Worm (Caenorhabditis elegans): ENCODE measurements around the gene bgal-2.

Gene bgal-2

ce11 chrX:6747906-6748356 is 36.3 kb upstream of the bgal-2 start:
- no peak for TF ChIP-seq dpl-1 (GFP tag; optimal IDR thresholded peaks at IDR 0.05)
- no peak for TF ChIP-seq lin-13 (GFP tag; optimal IDR thresholded peaks at IDR 0.05)
- TF ChIP-seq nhr-84 (tag; optimal IDR thresholded peaks at IDR 0.05), result no peak
- no peak for TF ChIP-seq dsc-1 (tag; optimal IDR thresholded peaks at IDR 0.05)
- no peak for TF ChIP-seq aha-1 (tag; optimal IDR thresholded peaks at IDR 0.05)
- no peak for TF ChIP-seq unc-62 (GFP tag; optimal IDR thresholded peaks at IDR 0.05)
- no peak for TF ChIP-seq vab-15 (tag; optimal IDR thresholded peaks at IDR 0.05)
- peak; percentile 49 for TF ChIP-seq lin-14 (GFP tag; optimal IDR thresholded peaks at IDR 0.05)
- peak; percentile 77 for TF ChIP-seq nhr-71 (tag; optimal IDR thresholded peaks at IDR 0.05)
- TF ChIP-seq ceh-82 (tag; optimal IDR thresholded peaks at IDR 0.05), result no peak
- no peak for TF ChIP-seq nhr-85 (tag)
- TF ChIP-seq fkh-8 (tag; optimal IDR thresholded peaks at IDR 0.05), result no peak
- peak in 1 of 2 experiments; percentile 66 for TF ChIP-seq lin-35 (GFP tag; optimal IDR thresholded peaks at IDR 0.05)
- TF ChIP-seq alr-1 (tag; optimal IDR thresholded peaks at IDR 0.05; ENCODE audit: borderline replicate concordance), result no peak
- TF ChIP-seq nhr-90 (tag; optimal IDR thresholded peaks at IDR 0.05; ENCODE audit: poor library complexity), result peak; percentile 41
- TF ChIP-seq elt-3 (tag; optimal IDR thresholded peaks at IDR 0.05), result peak in 2 of 6 experiments; percentile 13 to 37
- peak; percentile 44 for TF ChIP-seq nhr-19 (GFP tag; conservative IDR thresholded peaks at IDR 0.05)
- TF ChIP-seq blmp-1 (tag; optimal IDR thresholded peaks at IDR 0.05), result peak; percentile 2
- TF ChIP-seq mdl-1 (tag; optimal IDR thresholded peaks at IDR 0.05), result no peak
- TF ChIP-seq sptf-1 (tag; optimal IDR thresholded peaks at IDR 0.05), result no peak
- TF ChIP-seq mep-1 (tag; optimal IDR thresholded peaks at IDR 0.05), result peak; percentile 10
- no peak for TF ChIP-seq C34B4.2 (tag; optimal IDR thresholded peaks at IDR 0.05)
- TF ChIP-seq lin-39 (tag; optimal IDR thresholded peaks at IDR 0.05), result no peak
- TF ChIP-seq unc-86 (tag; optimal IDR thresholded peaks at IDR 0.05), result no peak
- no peak for TF ChIP-seq egl-13 (tag; optimal IDR thresholded peaks at IDR 0.05)
- no peak for TF ChIP-seq ceh-88 (GFP tag; IDR thresholded peaks at IDR 0.05)
- TF ChIP-seq ceh-8 (GFP tag; optimal IDR thresholded peaks at IDR 0.05), result no peak
- peak; percentile 33 for TF ChIP-seq snu-23 (GFP tag; optimal IDR thresholded peaks at IDR 0.05)
- TF ChIP-seq pax-3 (tag; optimal IDR thresholded peaks at IDR 0.05), result no peak
- TF ChIP-seq elt-2 (tag; optimal IDR thresholded peaks at IDR 0.05), result peak; percentile 59
- TF ChIP-seq tbx-2 (tag; optimal IDR thresholded peaks at IDR 0.05), result peak; percentile 22
- no peak for TF ChIP-seq zip-4 (GFP tag; optimal IDR thresholded peaks at IDR 0.05)
- TF ChIP-seq lsy-2 (tag; optimal IDR thresholded peaks at IDR 0.05), result no peak
- TF ChIP-seq hlh-4 (tag; optimal IDR thresholded peaks at IDR 0.05), result no peak
- no peak for TF ChIP-seq pqm-1 (tag; optimal IDR thresholded peaks at IDR 0.05)
- TF ChIP-seq Y116A8C.19 (tag; optimal IDR thresholded peaks at IDR 0.05; ENCODE audit: borderline replicate concordance), result no peak
- TF ChIP-seq efl-1 (optimal IDR thresholded peaks at IDR 0.05), result no peak
- peak in 1 of 2 experiments; percentile 64 for TF ChIP-seq efl-1 (GFP tag; optimal IDR thresholded peaks at IDR 0.05 in 1 of 2)
- no peak for TF ChIP-seq nhr-237 (tag; optimal IDR thresholded peaks at IDR 0.05)
- no peak for TF ChIP-seq isw-1 (GFP tag; IDR thresholded peaks at IDR 0.05)
- peak; percentile 51 for TF ChIP-seq jun-1 (tag; optimal IDR thresholded peaks at IDR 0.05)
- 0 out of 2 replicates have a peak, but pooled peaks have one; percentile 11 for TF ChIP-seq ets-5 (GFP tag; IDR thresholded peaks at IDR 0.05)
- peak; percentile 54 for TF ChIP-seq nhr-20 (tag; optimal IDR thresholded peaks at IDR 0.05)
- no peak for TF ChIP-seq lin-15B (tag; optimal IDR thresholded peaks at IDR 0.05)
- no peak for TF ChIP-seq hpl-2 (GFP tag; optimal IDR thresholded peaks at IDR 0.05)

Data from whole organism, L1 larva.